Fruit fly (Drosophila melanogaster) whole organism, embryonic: ENCODE results near the gene Arc42.

Experiments used
- ATbp ChIP-seq: fragments of 200-800 bp; sonication (Bioruptor generic); optimal IDR thresholded peaks from 2 replicates; lab custom pipeline; 2017; ENCODE audit warnings: missing biosample characterization, mild to moderate bottlenecking, missing genetic modification characterization, missing genetic modification reagents
- Ada2b ChIP-seq: fragments of 200-800 bp; sonication (Bioruptor generic); IDR thresholded peaks from 2 replicates; pipeline ENCODE4 v1.3.6; 2022; ENCODE audit warnings: missing biosample characterization, missing genetic modification characterization
- Atf6 ChIP-seq: fragments of 200-800 bp; sonication (Bioruptor generic); IDR thresholded peaks from 2 replicates; pipeline ENCODE4 v1.3.6; 2022; ENCODE audit warnings: missing biosample characterization, missing genetic modification characterization
- CG11093 ChIP-seq: fragments of 200-800 bp; sonication (Bioruptor generic); IDR thresholded peaks from 3 replicates; pipeline ENCODE4 v1.3.6; 2022; ENCODE audit warnings: missing biosample characterization, missing genetic modification characterization
- CG12104 ChIP-seq: fragments of 200-800 bp; sonication (Bioruptor generic); optimal IDR thresholded peaks from 3 replicates; lab custom pipeline; 2016; ENCODE audit warnings: missing biosample characterization, missing genetic modification characterization
- CG12299 ChIP-seq: fragments of 200-800 bp; sonication (Bioruptor generic); optimal IDR thresholded peaks from 2 replicates; lab custom pipeline; 2018; ENCODE audit warnings: missing biosample characterization, mild to moderate bottlenecking, missing genetic modification characterization
- CG13123 ChIP-seq: fragments of 200-800 bp; sonication (Bioruptor generic); optimal IDR thresholded peaks from 2 replicates; lab custom pipeline; 2016; ENCODE audit warnings: missing biosample characterization, missing genetic modification characterization
- CG14014 ChIP-seq: fragments of 200-800 bp; sonication (Bioruptor generic); IDR thresholded peaks from 2 replicates; pipeline ENCODE4 v1.3.6; 2022; ENCODE audit warnings: missing biosample characterization, missing genetic modification characterization
- CG15479 ChIP-seq: fragments of 200-800 bp; sonication (Bioruptor generic); optimal IDR thresholded peaks from 3 replicates; lab custom pipeline; 2019; ENCODE audit warnings: missing biosample characterization, mild to moderate bottlenecking, missing genetic modification characterization, moderate library complexity
- CG15601 ChIP-seq: fragments of 200-800 bp; sonication (Bioruptor generic); optimal IDR thresholded peaks from 3 replicates; lab custom pipeline; 2019; ENCODE audit warnings: missing biosample characterization, mild to moderate bottlenecking, missing genetic modification characterization, moderate library complexity
- CG16815 ChIP-seq: fragments of 200-800 bp; sonication (Bioruptor generic); optimal IDR thresholded peaks from 3 replicates; lab custom pipeline; 2017; ENCODE audit warnings: missing biosample characterization, mild to moderate bottlenecking, missing genetic modification characterization
- CG2889 ChIP-seq: fragments of 200-800 bp; sonication (Bioruptor generic); IDR thresholded peaks from 3 replicates; pipeline ENCODE4 v1.3.6; 2022; ENCODE audit warnings: missing biosample characterization, missing genetic modification characterization
- CG3847 ChIP-seq: fragments of 200-800 bp; sonication (Bioruptor generic); IDR thresholded peaks from 2 replicates; pipeline ENCODE4 v1.3.6; 2022; ENCODE audit warnings: missing biosample characterization, missing genetic modification characterization
- CG5245 ChIP-seq: fragments of 200-800 bp; sonication (Bioruptor generic); optimal IDR thresholded peaks from 3 replicates; lab custom pipeline; 2016; ENCODE audit warnings: missing biosample characterization, missing genetic modification characterization
- CG6854 ChIP-seq: fragments of 200-800 bp; sonication (Bioruptor generic); optimal IDR thresholded peaks from 3 replicates; lab custom pipeline; 2017; ENCODE audit warnings: missing biosample characterization, mild to moderate bottlenecking, missing genetic modification characterization
- CG7987 ChIP-seq: fragments of 200-800 bp; sonication (Bioruptor generic); optimal IDR thresholded peaks from 2 replicates; lab custom pipeline; 2018; ENCODE audit warnings: missing biosample characterization, mild to moderate bottlenecking, missing genetic modification characterization, moderate library complexity
- CG8359 ChIP-seq: fragments of 200-800 bp; sonication (Bioruptor generic); optimal IDR thresholded peaks from 2 replicates; lab custom pipeline; 2017; ENCODE audit warnings: missing biosample characterization, mild to moderate bottlenecking, missing genetic modification characterization, borderline replicate concordance
- CG8944 ChIP-seq: fragments of 200-800 bp; sonication (Bioruptor generic); optimal IDR thresholded peaks from 3 replicates; lab custom pipeline; 2016; ENCODE audit warnings: missing biosample characterization, missing genetic modification characterization
- CoRest ChIP-seq: fragments of 200-800 bp; sonication (Bioruptor generic); optimal IDR thresholded peaks from 3 replicates; lab custom pipeline; 2018; ENCODE audit warnings: missing biosample characterization, mild to moderate bottlenecking, missing genetic modification characterization, moderate library complexity
- Deaf1 ChIP-seq: fragments of 200-800 bp; optimal IDR thresholded peaks from 3 replicates; lab custom pipeline; 2019; ENCODE audit warnings: missing biosample characterization, mild to moderate bottlenecking, missing genetic modification characterization, moderate library complexity
- Dek ChIP-seq: fragments of 200-800 bp; sonication (Bioruptor generic); optimal IDR thresholded peaks from 3 replicates; lab custom pipeline; 2019; ENCODE audit warnings: missing biosample characterization, mild to moderate bottlenecking, missing genetic modification characterization, moderate library complexity
- Dip2 ChIP-seq: fragments of 200-800 bp; sonication (Bioruptor generic); IDR thresholded peaks from 2 replicates; pipeline ENCODE4 v1.3.6; 2022; ENCODE audit warnings: missing biosample characterization, missing genetic modification characterization
- Doc3 ChIP-seq: fragments of 200-800 bp; sonication (Bioruptor generic); IDR thresholded peaks from 3 replicates; pipeline ENCODE4 v1.3.6; 2022; ENCODE audit warnings: missing biosample characterization, missing genetic modification characterization; ENCODE audit not compliant: partially characterized antibody
- Med ChIP-seq: fragments of 200-800 bp; sonication (Bioruptor generic); peaks from one replicate; lab custom pipeline; 2016; ENCODE audit warnings: missing biosample characterization, missing genetic modification characterization, mild to moderate bottlenecking, inconsistent platforms, moderate library complexity
- NC2β ChIP-seq: fragments of 200-800 bp; sonication (Bioruptor generic); optimal IDR thresholded peaks from 2 replicates; lab custom pipeline; 2016; ENCODE audit warnings: missing biosample characterization, missing genetic modification characterization
- Nf-YC ChIP-seq: fragments of 200-800 bp; optimal IDR thresholded peaks from 3 replicates; lab custom pipeline; 2019; ENCODE audit warnings: missing biosample characterization, mild to moderate bottlenecking, missing genetic modification characterization, moderate library complexity
- NfI ChIP-seq: fragments of 200-800 bp; sonication (Bioruptor generic); optimal IDR thresholded peaks from 3 replicates; lab custom pipeline; 2018; ENCODE audit warnings: missing biosample characterization, mild to moderate bottlenecking, missing genetic modification characterization, moderate library complexity
- Ptx1 ChIP-seq: fragments of 200-800 bp; sonication (Bioruptor generic); IDR thresholded peaks from 2 replicates; pipeline ENCODE4 v1.3.6; 2022; ENCODE audit warnings: missing biosample characterization, missing genetic modification characterization
- Spps ChIP-seq: fragments of 200-800 bp; sonication (Bioruptor generic); optimal IDR thresholded peaks from 2 replicates; lab custom pipeline; 2018; ENCODE audit warnings: missing biosample characterization, mild to moderate bottlenecking, missing genetic modification characterization
- Sry-β ChIP-seq: fragments of 200-800 bp; sonication (Bioruptor generic); optimal IDR thresholded peaks from 2 replicates; lab custom pipeline; 2018; ENCODE audit warnings: missing biosample characterization, mild to moderate bottlenecking, missing genetic modification characterization, moderate library complexity
- ap ChIP-seq: fragments of 200-800 bp; sonication (Bioruptor generic); IDR thresholded peaks from 2 replicates; pipeline ENCODE4 v1.3.6; 2022; ENCODE audit warnings: missing biosample characterization, missing genetic modification characterization
- ash1 ChIP-seq: fragments of 200-800 bp; sonication (Bioruptor generic); optimal IDR thresholded peaks from 2 replicates; lab custom pipeline; 2018; ENCODE audit warnings: missing biosample characterization, mild to moderate bottlenecking, missing genetic modification characterization
- chm ChIP-seq: fragments of 200-800 bp; sonication (Bioruptor generic); IDR thresholded peaks from 2 replicates; pipeline ENCODE4 v1.3.6; 2022; ENCODE audit warnings: missing biosample characterization, missing genetic modification characterization
- cwo ChIP-seq: fragments of 200-800 bp; sonication (Bioruptor generic); optimal IDR thresholded peaks from 3 replicates; lab custom pipeline; 2017; ENCODE audit warnings: missing biosample characterization, missing genetic modification characterization, mild to moderate bottlenecking, moderate library complexity, missing genetic modification reagents
- dysf ChIP-seq: fragments of 200-800 bp; sonication (Bioruptor generic); IDR thresholded peaks from 3 replicates; pipeline ENCODE4 v1.3.6; 2022; ENCODE audit warnings: missing biosample characterization, missing genetic modification characterization
- eyg ChIP-seq: fragments of 200-800 bp; sonication (Bioruptor generic); optimal IDR thresholded peaks from 3 replicates; lab custom pipeline; 2016; ENCODE audit warnings: missing biosample characterization, missing genetic modification characterization
- gce ChIP-seq: fragments of 200-800 bp; sonication (Bioruptor generic); IDR thresholded peaks from 3 replicates; pipeline ENCODE4 v1.3.6; 2022; ENCODE audit warnings: missing biosample characterization, missing genetic modification characterization
- gsb ChIP-seq: fragments of 200-800 bp; sonication (Bioruptor generic); IDR thresholded peaks from 2 replicates; pipeline ENCODE4 v1.3.6; 2022; ENCODE audit warnings: missing biosample characterization, missing genetic modification characterization
- her ChIP-seq: fragments of 200-800 bp; sonication (Bioruptor generic); optimal IDR thresholded peaks from 2 replicates; lab custom pipeline; 2016; ENCODE audit warnings: missing biosample characterization, missing genetic modification characterization
- nerfin-1 ChIP-seq: fragments of 200-800 bp; sonication (Bioruptor generic); optimal IDR thresholded peaks from 3 replicates; lab custom pipeline; 2019; ENCODE audit warnings: missing biosample characterization, mild to moderate bottlenecking, missing genetic modification characterization, moderate library complexity
- oc ChIP-seq: fragments of 200-800 bp; sonication (Bioruptor generic); optimal IDR thresholded peaks from 2 replicates; lab custom pipeline; 2018; ENCODE audit warnings: missing biosample characterization, mild to moderate bottlenecking, missing genetic modification characterization, moderate library complexity
- pfk ChIP-seq: fragments of 200-800 bp; sonication (Bioruptor generic); optimal IDR thresholded peaks from 2 replicates; lab custom pipeline; 2018; ENCODE audit warnings: missing biosample characterization, mild to moderate bottlenecking, missing genetic modification characterization, moderate library complexity
- psq ChIP-seq: fragments of 200-800 bp; sonication (Bioruptor generic); optimal IDR thresholded peaks from 2 replicates; lab custom pipeline; 2017; ENCODE audit warnings: missing biosample characterization, missing genetic modification characterization
- stc ChIP-seq: fragments of 200-800 bp; sonication (Bioruptor generic); IDR thresholded peaks from 2 replicates; pipeline ENCODE4 v1.3.6; 2022; ENCODE audit warnings: missing biosample characterization, missing genetic modification characterization
- tap ChIP-seq: fragments of 200-800 bp; optimal IDR thresholded peaks from 3 replicates; lab custom pipeline; 2019; ENCODE audit warnings: missing biosample characterization, mild to moderate bottlenecking, missing genetic modification characterization, moderate library complexity
- tll ChIP-seq, 2 experiments: fragments of 200-800 bp in 1 of 2; fragments of >200 bp in 1 of 2; sonication (Bioruptor generic) in 1 of 2; optimal IDR thresholded peaks; 2 replicates each; lab custom pipeline; 2017 to 2019; ENCODE audit warnings: missing biosample characterization in 2 of 2, missing genetic modification characterization in 2 of 2, mild to moderate bottlenecking in 1 of 2, moderate library complexity in 1 of 2
- trem ChIP-seq: fragments of 200-800 bp; optimal IDR thresholded peaks from 3 replicates; lab custom pipeline; 2019; ENCODE audit warnings: missing biosample characterization, mild to moderate bottlenecking, missing genetic modification characterization, moderate library complexity
- trh ChIP-seq: fragments of 200-800 bp; sonication (Bioruptor generic); optimal IDR thresholded peaks from 2 replicates; lab custom pipeline; 2016; ENCODE audit warnings: missing biosample characterization, missing genetic modification characterization
- tx ChIP-seq: fragments of 200-800 bp; sonication (Bioruptor generic); optimal IDR thresholded peaks from 2 replicates; lab custom pipeline; 2016; ENCODE audit warnings: missing biosample characterization, missing genetic modification characterization

The Arc42 gene

DNA sequence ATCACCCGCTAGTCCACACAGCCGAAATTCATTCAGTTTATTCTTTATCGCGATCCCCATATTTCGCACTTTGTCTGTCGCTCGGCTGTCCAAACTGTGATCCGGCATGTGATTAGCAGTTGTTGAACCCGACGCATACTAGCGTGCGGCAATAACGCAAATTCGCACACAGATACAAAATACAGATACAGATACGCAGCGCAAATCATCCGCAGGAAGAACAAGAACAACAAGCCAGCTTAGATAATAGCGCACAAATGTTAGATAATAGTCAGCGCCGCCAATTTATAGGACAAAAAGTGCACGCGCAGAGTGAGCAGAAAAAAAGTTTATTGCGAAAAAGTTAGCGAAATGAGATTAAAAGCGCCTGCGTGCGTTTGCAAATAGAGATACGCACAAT is 42.6 kb upstream of the Arc42 start:
- TF ChIP-seq CG15479 (peak; percentile 85), Med (GFP tag; lab: Kevin White, UChicago) (peak; percentile 12), psq (no peak)

dm6 chr3R:19836687-19837086 is 40.9 kb upstream of the Arc42 start, which contains the start of gene bnl:
bnl (minus strand) TSS chr3R:19836817.
- TF ChIP-seq Spps = no peak
- TF ChIP-seq CG12299 (tag; lab: Kevin White, UChicago) = peak; percentile 49
- peak; percentile 86 for TF ChIP-seq CG8359 (GFP tag; lab: Kevin White, UChicago)
- peak; percentile 41 for TF ChIP-seq trem (tag; lab: Kevin White, UChicago)
- peak; percentile 23 for TF ChIP-seq CG6854
- TF ChIP-seq her = peak; percentile 69
- TF ChIP-seq tll (GFP tag; optimal IDR thresholded peaks at IDR 0.05; lab: Kevin White, UChicago) = peak in 1 of 2 experiments; percentile 24
- peak; percentile 100 for TF ChIP-seq Deaf1 (tag; lab: Kevin White, UChicago)
- TF ChIP-seq Sry-β (GFP tag; lab: Kevin White, UChicago) = no peak
- peak; percentile 60 for TF ChIP-seq oc
- TF ChIP-seq trh = no peak
- peak; percentile 53 for TF ChIP-seq CoRest (tag; lab: Kevin White, UChicago)
- no peak for TF ChIP-seq CG16815 (GFP tag; lab: Kevin White, UChicago)
- TF ChIP-seq chm (GFP tag; lab: Robert Waterston, UW) = peak; percentile 84
- TF ChIP-seq Dip2 = no peak
- peak; percentile 34 for TF ChIP-seq eyg
- peak; percentile 29 for TF ChIP-seq NfI
- peak; percentile 28; the same call in 1 of the 2 replicates for TF ChIP-seq CG3847 (GFP tag; lab: Robert Waterston, UW)
- peak; percentile 2 for TF ChIP-seq CG15601 (tag; lab: Kevin White, UChicago)
- no peak for TF ChIP-seq CG8944 (GFP tag; lab: Kevin White, UChicago)
- TF ChIP-seq Ptx1 = no peak
- TF ChIP-seq CG5245 (GFP tag; lab: Kevin White, UChicago) = peak; percentile 33
- peak; percentile 46; the same call in 1 of the 3 replicates for TF ChIP-seq dysf
- TF ChIP-seq NC2β (GFP tag; lab: Kevin White, UChicago) = peak; percentile 14
- peak; percentile 62 for TF ChIP-seq CG7987
- TF ChIP-seq CG13123 = no peak
- TF ChIP-seq stc (GFP tag; lab: Robert Waterston, UW) = no peak
- TF ChIP-seq tx = no peak
- peak; percentile 49 for TF ChIP-seq pfk (GFP tag; lab: Kevin White, UChicago)
- peak; percentile 18 for TF ChIP-seq Dek (tag; lab: Kevin White, UChicago)
- TF ChIP-seq nerfin-1 = peak; percentile 34
- 0 out of 2 replicates have a peak, but pooled peaks have one; percentile 20 for TF ChIP-seq CG14014
- TF ChIP-seq ATbp = no peak
- peak; percentile 61 for TF ChIP-seq Atf6 (GFP tag; lab: Robert Waterston, UW)
- peak; percentile 51; the same call in 1 of the 2 replicates for TF ChIP-seq gsb (GFP tag; lab: Robert Waterston, UW)
- no peak for TF ChIP-seq ap (GFP tag; lab: Robert Waterston, UW)
- TF ChIP-seq ash1 (GFP tag; lab: Kevin White, UChicago) = peak; percentile 77
- TF ChIP-seq CG12104 (GFP tag; lab: Kevin White, UChicago) = no peak
- peak; percentile 43 for TF ChIP-seq tap (tag; lab: Kevin White, UChicago)
- TF ChIP-seq gce (GFP tag; lab: Robert Waterston, UW) = 0 out of 3 replicates have a peak, but pooled peaks have one; percentile 62
- TF ChIP-seq Ada2b (GFP tag; lab: Robert Waterston, UW) = 0 out of 2 replicates have a peak, but pooled peaks have one; percentile 18
- no peak; the same call in 2 of the 3 replicates for TF ChIP-seq CG11093 (GFP tag; lab: Robert Waterston, UW)
- peak; percentile 85 for TF ChIP-seq cwo (GFP tag; lab: Kevin White, UChicago)
- no peak for TF ChIP-seq CG2889 (GFP tag; lab: Robert Waterston, UW)
- TF ChIP-seq Doc3 (GFP tag; lab: Robert Waterston, UW) = 0 out of 3 replicates have a peak, but pooled peaks have one; percentile 21
- peak; percentile 64 for TF ChIP-seq Nf-YC (tag; lab: Kevin White, UChicago)
